Worm (Caenorhabditis elegans) whole organism, L4 larva: ENCODE measurements around the gene Y54G2A.72.

Experiments used
- Y105C5A.15 ChIP-seq: fragments of 200-800 bp; sonication (Bioruptor generic); IDR thresholded peaks from 2 replicates; pipeline ENCODE4 v1.3.6; 2022; ENCODE audit warnings: missing genetic modification characterization, missing compliant biosample characterization
- aly-2 ChIP-seq: sonication (generic microtip); optimal IDR thresholded peaks from 2 replicates; lab custom pipeline; 2018; ENCODE audit warnings: missing biosample characterization, missing genetic modification characterization
- dmd-6 ChIP-seq: fragments of 200-800 bp; sonication (Bioruptor generic); IDR thresholded peaks from 2 replicates; pipeline ENCODE4 v1.3.6; 2022; ENCODE audit warnings: missing genetic modification reagents, missing genetic modification characterization, missing compliant biosample characterization
- dpl-1 ChIP-seq: fragments of 150-350 bp; optimal IDR thresholded peaks from 2 replicates; lab custom pipeline; 2014; ENCODE audit warnings: missing biosample characterization, missing genetic modification reagents, missing genetic modification characterization
- hlh-30 ChIP-seq: sonication (generic microtip); optimal IDR thresholded peaks from 2 replicates; lab custom pipeline; 2017; ENCODE audit warnings: antibody characterized with exemption, mild to moderate bottlenecking, missing genetic modification characterization, missing compliant biosample characterization; ENCODE audit not compliant: insufficient read depth
- jun-1 ChIP-seq: fragments of 150-350 bp; optimal IDR thresholded peaks from 2 replicates; lab custom pipeline; 2014; ENCODE audit warnings: missing biosample characterization, missing genetic modification reagents, missing genetic modification characterization
- lin-13 ChIP-seq: fragments of 150-350 bp; optimal IDR thresholded peaks from 2 replicates; lab custom pipeline; 2014; ENCODE audit warnings: missing biosample characterization, missing genetic modification reagents, missing genetic modification characterization
- nhr-76 ChIP-seq: fragments of 150-350 bp; optimal IDR thresholded peaks from 2 replicates; lab custom pipeline; 2014; ENCODE audit warnings: missing biosample characterization, missing genetic modification characterization
- tag-97 ChIP-seq: fragments of 200-800 bp; sonication (Bioruptor generic); IDR thresholded peaks from 2 replicates; pipeline ENCODE4 v1.3.6; 2022; ENCODE audit warnings: missing genetic modification characterization, missing compliant biosample characterization
- zag-1 ChIP-seq: fragments of 150-350 bp; optimal IDR thresholded peaks from 2 replicates; lab custom pipeline; 2014; ENCODE audit warnings: missing biosample characterization, missing genetic modification characterization
- zip-2 ChIP-seq: fragments of 150-350 bp; optimal IDR thresholded peaks from 2 replicates; lab custom pipeline; 2014; ENCODE audit warnings: missing biosample characterization, missing genetic modification characterization
- ztf-7 ChIP-seq: fragments of 150-350 bp; optimal IDR thresholded peaks from 2 replicates; lab custom pipeline; 2014; ENCODE audit warnings: missing biosample characterization, missing genetic modification characterization

DNA sequence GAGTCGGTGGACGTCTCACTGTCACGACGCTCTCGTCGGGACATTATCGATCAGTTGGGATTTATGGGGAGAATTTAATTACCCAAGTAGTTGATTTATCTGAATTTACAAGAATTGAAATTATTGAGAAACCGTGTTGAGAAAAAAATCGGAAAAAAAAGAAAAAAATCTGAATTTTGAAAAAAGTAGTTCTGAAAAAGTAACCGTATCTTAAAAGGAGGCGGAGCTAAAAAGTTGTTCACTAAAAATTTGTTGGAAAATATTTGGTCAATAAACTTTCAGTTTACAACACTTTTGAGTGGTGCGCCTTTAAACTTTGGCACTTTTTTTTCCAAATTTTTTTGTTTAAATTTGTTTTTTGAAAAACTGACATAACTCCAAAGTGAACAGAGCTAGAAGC lies 6.2 kb upstream of the Y54G2A.72 start, which contains the start of gene Y54G2A.11:
- TF ChIP-seq nhr-76 (tag; lab: Kevin White, UChicago) (no peak), hlh-30 (no peak), dpl-1 (GFP tag; lab: Kevin White, UChicago) (no peak), lin-13 (no peak), tag-97 (GFP tag; lab: Robert Waterston, UW) (no peak), Y105C5A.15 (GFP tag; lab: Robert Waterston, UW) (no peak), zag-1 (tag; lab: Kevin White, UChicago) (no peak), jun-1 (tag; lab: Kevin White, UChicago) (no peak), aly-2 (tag; lab: Kevin White, UChicago) (no peak), zip-2 (tag; lab: Kevin White, UChicago) (no peak), dmd-6 (GFP tag; lab: Robert Waterston, UW) (no peak), ztf-7 (tag; lab: Kevin White, UChicago) (no peak)
